Comparison of ENCODE assay signal across 3 worm cellular contexts in the genomic region with DNA sequence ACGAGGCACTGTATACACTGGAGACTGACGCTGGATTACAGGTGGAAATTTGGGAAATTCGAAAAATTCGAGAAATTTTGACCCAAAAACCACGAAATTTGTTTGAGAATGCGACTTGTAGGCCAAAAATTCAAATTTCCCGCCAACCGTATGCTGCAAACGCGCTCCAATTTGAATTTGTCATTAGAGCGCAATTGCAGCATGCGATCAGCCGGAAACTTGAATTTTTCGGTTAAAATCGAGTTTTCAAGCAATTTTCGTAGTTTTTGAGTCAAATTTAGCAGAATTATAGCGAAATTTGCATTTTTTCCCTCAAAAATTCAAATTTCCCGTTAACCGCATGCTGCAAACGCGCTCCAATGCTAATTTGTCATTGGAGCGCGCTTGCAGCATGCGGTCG.
A peak's percentile ranks its signal among the peaks of the same experiment; 100 is the strongest.
TF ChIP-seq lines count a peak whose summit lies in the region.

No protein-coding gene starts in this region.

TF ChIP-seq in whole organism, L1 larva, 84 proteins besides CTCF, POLR2A, EP300 and RAD21:
- no peak for TF ChIP-seq mdl-1 (tag; optimal IDR thresholded peaks at IDR 0.05; lab: Kevin White, UChicago)
- no peak for TF ChIP-seq hpl-2 (GFP tag; optimal IDR thresholded peaks at IDR 0.05; lab: Kevin White, UChicago)
- TF ChIP-seq nhr-20 (tag; optimal IDR thresholded peaks at IDR 0.05; lab: Kevin White, UChicago): no peak
- no peak for TF ChIP-seq fkh-8 (tag; optimal IDR thresholded peaks at IDR 0.05; lab: Kevin White, UChicago)
- TF ChIP-seq blmp-1 (tag; optimal IDR thresholded peaks at IDR 0.05; lab: Kevin White, UChicago): no peak
- peak; percentile 9 for TF ChIP-seq nhr-85 (tag; lab: Kevin White, UChicago)

TF ChIP-seq in whole organism, L4 larva, 104 proteins besides CTCF, POLR2A, EP300 and RAD21:
- peak; percentile 90 for TF ChIP-seq lin-38 (GFP tag; IDR thresholded peaks at IDR 0.05; lab: Robert Waterston, UW)
- no peak for TF ChIP-seq nhr-237 (tag; optimal IDR thresholded peaks at IDR 0.05; lab: Kevin White, UChicago)

TF ChIP-seq in whole organism, young adult, 124 proteins besides CTCF, POLR2A, EP300 and RAD21:
- TF ChIP-seq lsl-1 (GFP tag; optimal IDR thresholded peaks at IDR 0.05; lab: Kevin White, UChicago) (peak; percentile 21), hrde-1 (tag; optimal IDR thresholded peaks at IDR 0.05; lab: Kevin White, UChicago; ENCODE audit: borderline replicate concordance) (no peak), D2030.7 (GFP tag; IDR thresholded peaks at IDR 0.05; lab: Robert Waterston, UW) (peak; percentile 43; the same call in 1 of the 2 replicates), efl-1 (GFP tag; optimal IDR thresholded peaks at IDR 0.05; lab: Kevin White, UChicago) (peak; percentile 38), bed-1 (GFP tag; IDR thresholded peaks at IDR 0.05; lab: Robert Waterston, UW) (no peak), mcd-1 (GFP tag; IDR thresholded peaks at IDR 0.05; lab: Robert Waterston, UW) (peak; percentile 91), lin-54 (GFP tag; optimal IDR thresholded peaks at IDR 0.05; lab: Kevin White, UChicago) (peak; percentile 75), madf-8 (GFP tag; conservative IDR thresholded peaks at IDR 0.05; lab: Robert Waterston, UW) (no peak), madf-6 (GFP tag; IDR thresholded peaks at IDR 0.05; lab: Robert Waterston, UW) (0 out of 2 replicates have a peak, but pooled peaks have one; percentile 11), ceh-91 (GFP tag; IDR thresholded peaks at IDR 0.05; lab: Robert Waterston, UW) (no peak), let-526 (GFP tag; IDR thresholded peaks at IDR 0.05; lab: Robert Waterston, UW) (no peak), tbx-9 (tag; optimal IDR thresholded peaks at IDR 0.05; lab: Kevin White, UChicago; ENCODE audit: borderline replicate concordance) (no peak), Y95B8A.8 (GFP tag; IDR thresholded peaks at IDR 0.05; lab: Robert Waterston, UW) (no peak), F33H1.4 (GFP tag; IDR thresholded peaks at IDR 0.05; lab: Robert Waterston, UW) (no peak)
